Fruit fly (Drosophila melanogaster): Measurements from ENCODE around the gene CG7126.

The CG7126 gene

DNA sequence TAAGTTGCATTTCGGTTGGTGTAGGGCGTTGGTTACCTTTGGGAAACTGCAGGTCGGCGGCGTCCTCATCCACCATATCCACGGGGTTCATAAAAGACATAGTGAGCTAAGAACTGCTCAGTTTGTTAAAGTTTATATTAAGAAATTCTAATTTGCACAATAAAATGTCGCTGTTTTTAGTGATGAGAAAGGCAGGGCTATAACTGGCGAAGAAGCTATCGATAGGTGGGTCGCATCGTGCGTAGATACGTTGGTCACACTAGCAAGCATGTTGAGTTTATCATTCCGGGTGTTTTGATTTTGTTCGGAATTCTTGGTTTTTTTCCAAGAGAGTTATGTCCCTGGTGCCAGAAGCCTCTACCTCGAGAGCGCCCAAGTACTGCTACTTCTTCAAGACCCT, 47.4 kb downstream of the CG7126 start, which contains the start of the genes Ada2a, Polr2D, Tgs1 and moi (continued):
- peak; percentile 56 for TF ChIP-seq Sin3A (optimal IDR thresholded peaks at IDR 0.05)
- TF ChIP-seq sens-2 (GFP tag; IDR thresholded peaks at IDR 0.05): no peak
- peak; percentile 85 for TF ChIP-seq BEAF-32 (GFP tag; optimal IDR thresholded peaks at IDR 0.05)
- TF ChIP-seq phol (tag; optimal IDR thresholded peaks at IDR 0.05): peak; percentile 56
- peak; percentile 66 for TF ChIP-seq CG2116 (GFP tag; optimal IDR thresholded peaks at IDR 0.05)
- TF ChIP-seq ro (GFP tag; IDR thresholded peaks at IDR 0.05): no peak
- TF ChIP-seq tio (GFP tag; optimal IDR thresholded peaks at IDR 0.05): no peak
- TF ChIP-seq CG13287 (GFP tag; IDR thresholded peaks at IDR 0.05; ENCODE audit: partially characterized antibody): peak; percentile 86
- TF ChIP-seq danr (GFP tag; IDR thresholded peaks at IDR 0.05): no peak

DNA sequence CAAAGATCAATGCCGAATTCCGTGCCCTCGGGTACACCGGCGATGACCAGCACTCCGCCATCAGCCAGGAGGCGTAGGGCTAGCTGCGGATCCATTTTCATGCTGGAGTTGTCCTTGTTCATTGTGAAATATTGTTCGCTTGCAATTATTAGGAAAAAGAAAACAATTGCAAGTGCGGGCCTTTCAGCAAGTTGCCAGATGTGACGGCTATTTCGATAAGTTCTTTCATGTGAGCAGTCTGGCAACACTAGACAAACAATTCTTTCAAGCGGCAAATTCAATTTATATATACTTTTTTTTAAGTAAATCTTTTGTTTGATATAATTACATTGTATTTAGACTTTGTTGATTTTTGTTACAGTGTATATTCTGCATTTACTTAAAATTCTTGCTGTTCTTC, 50.1 kb downstream of the CG7126 start, which contains the start of gene CG12320:
Gene CG12320 (minus strand): TSS at position 157 of the 400 bp plus-strand sequence.
- TF ChIP-seq ham (GFP tag; IDR thresholded peaks at IDR 0.05): no peak
- TF ChIP-seq MESR4 (GFP tag; optimal IDR thresholded peaks at IDR 0.05): peak; percentile 42
- peak; percentile 50 for TF ChIP-seq gcm (GFP tag; optimal IDR thresholded peaks at IDR 0.05)
- no peak for TF ChIP-seq kay (GFP tag; optimal IDR thresholded peaks at IDR 0.05)
- no peak for TF ChIP-seq CG33557 (GFP tag; optimal IDR thresholded peaks at IDR 0.05)
- TF ChIP-seq CG5245 (GFP tag; optimal IDR thresholded peaks at IDR 0.05): no peak
- peak; percentile 41 for TF ChIP-seq Sry-δ (GFP tag; optimal IDR thresholded peaks at IDR 0.05)
- TF ChIP-seq CG9797 (GFP tag; optimal IDR thresholded peaks at IDR 0.05): peak; percentile 0
- TF ChIP-seq CG16813 (GFP tag; IDR thresholded peaks at IDR 0.05; ENCODE audit: partially characterized antibody): 0 out of 3 replicates have a peak, but pooled peaks have one; percentile 17
- TF ChIP-seq CG11695 (GFP tag; IDR thresholded peaks at IDR 0.05): no peak
- TF ChIP-seq CG8359 (GFP tag; optimal IDR thresholded peaks at IDR 0.05; ENCODE audit: borderline replicate concordance): no peak
- TF ChIP-seq D (optimal IDR thresholded peaks at IDR 0.05): no peak
- no peak for TF ChIP-seq D (GFP tag; optimal IDR thresholded peaks at IDR 0.05)
- no peak for TF ChIP-seq row (GFP tag; IDR thresholded peaks at IDR 0.05)
- TF ChIP-seq br (optimal IDR thresholded peaks at IDR 0.05): no peak
- TF ChIP-seq Antp (GFP tag; optimal IDR thresholded peaks at IDR 0.05): no peak
- TF ChIP-seq Med (GFP tag): peak; percentile 32
- TF ChIP-seq CG33213 (GFP tag; optimal IDR thresholded peaks at IDR 0.05): no peak
- peak; percentile 43 for TF ChIP-seq BEAF-32 (GFP tag; optimal IDR thresholded peaks at IDR 0.05)
- TF ChIP-seq CG3726 (GFP tag; IDR thresholded peaks at IDR 0.05): no peak
- no peak for TF ChIP-seq CG8388 (GFP tag; optimal IDR thresholded peaks at IDR 0.05)
- TF ChIP-seq bab2 (GFP tag; optimal IDR thresholded peaks at IDR 0.05): no peak
- peak; percentile 53; the same call in 1 of the 2 replicates for TF ChIP-seq CG3847 (GFP tag; IDR thresholded peaks at IDR 0.05)
- TF ChIP-seq h (optimal IDR thresholded peaks at IDR 0.05): no peak
- peak; percentile 68 for TF ChIP-seq Dref (GFP tag; IDR thresholded peaks at IDR 0.05)
- 0 out of 2 replicates have a peak, but pooled peaks have one; percentile 8 for TF ChIP-seq CG17328 (GFP tag; IDR thresholded peaks at IDR 0.05)
- TF ChIP-seq psq (GFP tag; optimal IDR thresholded peaks at IDR 0.05): no peak
- TF ChIP-seq CG10543 (GFP tag; optimal IDR thresholded peaks at IDR 0.05): no peak
- TF ChIP-seq NC2α (GFP tag; optimal IDR thresholded peaks at IDR 0.05): no peak
- TF ChIP-seq CG31224 (GFP tag; IDR thresholded peaks at IDR 0.05): no peak
- TF ChIP-seq CG12391 (tag; optimal IDR thresholded peaks at IDR 0.05): no peak
- no peak for TF ChIP-seq CG15269 (tag; optimal IDR thresholded peaks at IDR 0.05)
- TF ChIP-seq Hmx (GFP tag; optimal IDR thresholded peaks at IDR 0.05): no peak
- no peak for TF ChIP-seq cg (GFP tag; optimal IDR thresholded peaks at IDR 0.05)
- TF ChIP-seq CG9727 (GFP tag; optimal IDR thresholded peaks at IDR 0.05): no peak
- no peak for TF ChIP-seq salm (tag; optimal IDR thresholded peaks at IDR 0.05)
- TF ChIP-seq twi (tag; optimal IDR thresholded peaks at IDR 0.05): no peak
- peak; percentile 57 for TF ChIP-seq YL-1 (GFP tag; optimal IDR thresholded peaks at IDR 0.05)
- TF ChIP-seq Bteb2 (GFP tag; optimal IDR thresholded peaks at IDR 0.05): no peak
- TF ChIP-seq ase (GFP tag; IDR thresholded peaks at IDR 0.05): no peak
- TF ChIP-seq CG14014 (GFP tag; IDR thresholded peaks at IDR 0.05): no peak
- TF ChIP-seq stwl (tag; optimal IDR thresholded peaks at IDR 0.05): peak; percentile 71
- TF ChIP-seq nerfin-1 (tag; optimal IDR thresholded peaks at IDR 0.05): no peak
- TF ChIP-seq kni (GFP tag; optimal IDR thresholded peaks at IDR 0.05): no peak
